Worm (Caenorhabditis elegans): Measurements from ENCODE around the gene kbp-2.

DNA sequence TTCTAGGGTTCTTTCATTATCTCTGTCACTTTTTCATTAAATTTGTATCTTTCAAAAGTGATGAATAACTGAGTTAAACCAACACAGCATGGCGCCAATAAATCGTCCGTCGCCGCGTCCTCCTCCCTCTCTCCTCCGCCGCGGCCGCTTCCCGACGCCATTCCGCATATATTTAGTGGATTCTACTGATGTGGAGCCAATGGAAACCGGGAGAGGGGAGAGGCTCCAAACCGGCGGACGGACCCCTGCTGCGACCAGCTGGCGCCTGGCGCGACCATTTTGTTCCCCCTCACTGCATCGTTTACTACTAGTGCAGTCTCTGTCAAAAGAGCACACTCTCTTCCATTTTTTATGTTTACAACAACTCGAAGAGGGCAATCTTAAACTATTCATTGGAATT is 47.5 kb upstream of the kbp-2 start:
- TF ChIP-seq ama-1 (optimal IDR thresholded peaks at IDR 0.05): no peak
- no peak for TF ChIP-seq hnd-1 (tag; optimal IDR thresholded peaks at IDR 0.05)
- TF ChIP-seq flt-1 (GFP tag; IDR thresholded peaks at IDR 0.05): no peak
- no peak for TF ChIP-seq ceh-36 (tag; optimal IDR thresholded peaks at IDR 0.05)
- no peak for TF ChIP-seq ceh-13 (GFP tag; optimal IDR thresholded peaks at IDR 0.05)
- no peak for TF ChIP-seq tbx-11 (GFP tag; IDR thresholded peaks at IDR 0.05)
- TF ChIP-seq tbx-37 (GFP tag; conservative IDR thresholded peaks at IDR 0.05): no peak
- no peak for TF ChIP-seq F13C5.2 (tag; optimal IDR thresholded peaks at IDR 0.05)

Data from whole organism, early embryonic.